Worm (Caenorhabditis elegans) whole organism, L4 larva: ENCODE data around the gene gcy-25.
A peak's percentile ranks its signal among the peaks of the same experiment; 100 is the strongest.

Experiments used
- F10B5.3 ChIP-seq: sonication (generic microtip); optimal IDR thresholded peaks from 2 replicates; lab custom pipeline; 2016; ENCODE audit warnings: mild to moderate bottlenecking, missing genetic modification characterization, missing compliant biosample characterization
- F26F4.8 ChIP-seq: fragments of 200-800 bp; sonication (Bioruptor generic); conservative IDR thresholded peaks from 2 replicates; pipeline ENCODE4 v1.3.6; 2022; ENCODE audit warnings: missing genetic modification characterization, missing compliant biosample characterization
- F49E8.2 ChIP-seq: sonication (generic microtip); optimal IDR thresholded peaks from 2 replicates; lab custom pipeline; 2016; ENCODE audit warnings: missing compliant biosample characterization, mild to moderate bottlenecking, missing genetic modification characterization, borderline replicate concordance
- R02D3.7 ChIP-seq: fragments of 150-350 bp; sonication (generic microtip); optimal IDR thresholded peaks from 3 replicates; lab custom pipeline; 2014; ENCODE audit warnings: missing biosample characterization, missing genetic modification characterization
- T20F7.1 ChIP-seq: fragments of 200-800 bp; sonication (Bioruptor generic); optimal IDR thresholded peaks from 2 replicates; lab custom pipeline; 2018; ENCODE audit warnings: mild to moderate bottlenecking, missing genetic modification characterization, missing compliant biosample characterization
- Y105C5A.15 ChIP-seq: fragments of 200-800 bp; sonication (Bioruptor generic); IDR thresholded peaks from 2 replicates; pipeline ENCODE4 v1.3.6; 2022; ENCODE audit warnings: missing genetic modification characterization, missing compliant biosample characterization
- aly-2 ChIP-seq: sonication (generic microtip); optimal IDR thresholded peaks from 2 replicates; lab custom pipeline; 2018; ENCODE audit warnings: missing biosample characterization, missing genetic modification characterization
- arid-1 ChIP-seq: fragments of 200-800 bp; sonication (Bioruptor generic); conservative IDR thresholded peaks from 2 replicates; pipeline ENCODE4 v1.3.6; 2022; ENCODE audit warnings: missing genetic modification reagents, missing genetic modification characterization, missing compliant biosample characterization
- ceh-28 ChIP-seq: fragments of 150-350 bp; optimal IDR thresholded peaks from 2 replicates; lab custom pipeline; 2014; ENCODE audit warnings: missing biosample characterization, missing genetic modification reagents, missing genetic modification characterization
- ceh-44 ChIP-seq: fragments of 200-800 bp; sonication (Bioruptor generic); IDR thresholded peaks from 2 replicates; pipeline ENCODE4 v1.3.6; 2022; ENCODE audit warnings: missing genetic modification reagents, missing genetic modification characterization, missing compliant biosample characterization
- ceh-82 ChIP-seq: sonication (generic microtip); optimal IDR thresholded peaks from 2 replicates; lab custom pipeline; 2017; ENCODE audit warnings: missing biosample characterization, missing genetic modification characterization
- ces-1 ChIP-seq: fragments of 150-350 bp; sonication (generic microtip); optimal IDR thresholded peaks from 4 replicates; lab custom pipeline; 2014; ENCODE audit warnings: missing biosample characterization, missing genetic modification reagents, missing genetic modification characterization
- cey-2 ChIP-seq: sonication (generic microtip); optimal IDR thresholded peaks from 3 replicates; lab custom pipeline; 2017; ENCODE audit warnings: missing genetic modification characterization, mild to moderate bottlenecking, missing compliant biosample characterization, antibody characterized with exemption, borderline replicate concordance; ENCODE audit not compliant: insufficient read depth
- daf-16 ChIP-seq, 3 experiments: sonication (generic microtip); optimal IDR thresholded peaks; 2 replicates each; lab custom pipeline; 2016 to 2017; ENCODE audit warnings: missing genetic modification characterization in 3 of 3, missing genetic modification reagents in 3 of 3, mild to moderate bottlenecking in 2 of 3, missing compliant biosample characterization in 2 of 3, missing biosample characterization in 1 of 3, moderate library complexity in 1 of 3
- daf-19 ChIP-seq: fragments of 200-800 bp; sonication (Bioruptor generic); conservative IDR thresholded peaks from 2 replicates; pipeline ENCODE4 v1.3.6; 2022; ENCODE audit warnings: missing genetic modification characterization, missing compliant biosample characterization
- dmd-6 ChIP-seq: fragments of 200-800 bp; sonication (Bioruptor generic); IDR thresholded peaks from 2 replicates; pipeline ENCODE4 v1.3.6; 2022; ENCODE audit warnings: missing genetic modification reagents, missing genetic modification characterization, missing compliant biosample characterization
- dmd-8 ChIP-seq: fragments of 200-800 bp; sonication (Bioruptor generic); IDR thresholded peaks from 2 replicates; pipeline ENCODE4 v1.3.6; 2022; ENCODE audit warnings: missing genetic modification characterization, missing compliant biosample characterization
- dpl-1 ChIP-seq: fragments of 150-350 bp; optimal IDR thresholded peaks from 2 replicates; lab custom pipeline; 2014; ENCODE audit warnings: missing biosample characterization, missing genetic modification reagents, missing genetic modification characterization
- duxl-1 ChIP-seq: sonication (generic microtip); optimal IDR thresholded peaks from 2 replicates; lab custom pipeline; 2016; ENCODE audit warnings: mild to moderate bottlenecking, missing genetic modification characterization, moderate library complexity, missing compliant biosample characterization; ENCODE audit not compliant: poor library complexity
- fkh-10 ChIP-seq: fragments of 150-350 bp; optimal IDR thresholded peaks from 2 replicates; lab custom pipeline; 2014; ENCODE audit warnings: missing biosample characterization, missing genetic modification reagents, missing genetic modification characterization
- hlh-30 ChIP-seq: sonication (generic microtip); optimal IDR thresholded peaks from 2 replicates; lab custom pipeline; 2017; ENCODE audit warnings: antibody characterized with exemption, mild to moderate bottlenecking, missing genetic modification characterization, missing compliant biosample characterization; ENCODE audit not compliant: insufficient read depth
- jun-1 ChIP-seq: fragments of 150-350 bp; optimal IDR thresholded peaks from 2 replicates; lab custom pipeline; 2014; ENCODE audit warnings: missing biosample characterization, missing genetic modification reagents, missing genetic modification characterization
- lin-15B ChIP-seq: fragments of 150-350 bp; sonication (generic microtip); optimal IDR thresholded peaks from 3 replicates; lab custom pipeline; 2014; ENCODE audit warnings: missing biosample characterization, missing genetic modification characterization
- lin-29 ChIP-seq: fragments of 200-800 bp; sonication (Bioruptor generic); IDR thresholded peaks from 2 replicates; pipeline ENCODE4 v1.3.6; 2022; ENCODE audit warnings: missing genetic modification reagents, missing genetic modification characterization, missing compliant biosample characterization
- lin-39 ChIP-seq: fragments of 150-350 bp; optimal IDR thresholded peaks from 2 replicates; lab custom pipeline; 2014; ENCODE audit warnings: missing biosample characterization, missing genetic modification reagents, missing genetic modification characterization
- lir-3 ChIP-seq: sonication (generic microtip); optimal IDR thresholded peaks from 2 replicates; lab custom pipeline; 2016; ENCODE audit warnings: mild to moderate bottlenecking, missing genetic modification characterization, missing compliant biosample characterization
- mdt-29 ChIP-seq: fragments of 200-800 bp; sonication (Bioruptor generic); IDR thresholded peaks from 2 replicates; pipeline ENCODE4 v1.3.6; 2022; ENCODE audit warnings: missing genetic modification reagents, missing genetic modification characterization, missing compliant biosample characterization
- mes-2 ChIP-seq: sonication (generic microtip); optimal IDR thresholded peaks from 2 replicates; lab custom pipeline; 2016; ENCODE audit warnings: missing genotype, mild to moderate bottlenecking, missing genetic modification characterization, missing compliant biosample characterization; ENCODE audit not compliant: poor library complexity, severe bottlenecking
- mxl-2 ChIP-seq: fragments of 200-800 bp; sonication (Bioruptor generic); conservative IDR thresholded peaks from 2 replicates; pipeline ENCODE4 v1.3.6; 2022; ENCODE audit warnings: missing genetic modification reagents, missing genetic modification characterization, missing compliant biosample characterization
- nhr-10 ChIP-seq: fragments of 150-350 bp; optimal IDR thresholded peaks from 2 replicates; lab custom pipeline; 2014; ENCODE audit warnings: missing biosample characterization, missing genetic modification characterization
- nhr-25 ChIP-seq: sonication (generic microtip); optimal IDR thresholded peaks from 2 replicates; lab custom pipeline; 2017; ENCODE audit warnings: missing genetic modification characterization, mild to moderate bottlenecking, missing compliant biosample characterization, antibody characterized with exemption, moderate library complexity, borderline replicate concordance; ENCODE audit not compliant: insufficient read depth
- nhr-41 ChIP-seq: fragments of 200-800 bp; sonication (Bioruptor generic); IDR thresholded peaks from 2 replicates; pipeline ENCODE4 v1.3.6; 2022; ENCODE audit warnings: missing genetic modification reagents, missing genetic modification characterization, missing compliant biosample characterization
- nhr-42 ChIP-seq: fragments of 200-800 bp; sonication (Bioruptor generic); IDR thresholded peaks from 2 replicates; pipeline ENCODE4 v1.3.6; 2022; ENCODE audit warnings: missing genetic modification characterization, missing compliant biosample characterization
- nhr-48 ChIP-seq: sonication (generic microtip); optimal IDR thresholded peaks from 2 replicates; lab custom pipeline; 2016; ENCODE audit warnings: mild to moderate bottlenecking, missing genetic modification characterization, missing compliant biosample characterization
- nhr-76 ChIP-seq: fragments of 150-350 bp; optimal IDR thresholded peaks from 2 replicates; lab custom pipeline; 2014; ENCODE audit warnings: missing biosample characterization, missing genetic modification characterization
- pha-4 ChIP-seq, 2 experiments: fragments of 150-350 bp in 1 of 2; fragments of 200-800 bp in 1 of 2; sonication (Bioruptor generic) in 1 of 2; IDR thresholded peaks in 1 of 2; optimal IDR thresholded peaks in 1 of 2; 2 replicates each; pipeline versions ENCODE4 v1.3.6 to Lab custom; 2014 to 2022; ENCODE audit warnings: missing genetic modification characterization in 2 of 2, missing genetic modification reagents in 2 of 2, missing biosample characterization in 1 of 2, missing compliant biosample characterization in 1 of 2
- pqm-1 ChIP-seq: sonication (generic microtip); optimal IDR thresholded peaks from 2 replicates; lab custom pipeline; 2017; ENCODE audit warnings: missing biosample characterization, missing genetic modification characterization
- set-16 ChIP-seq: fragments of 200-800 bp; sonication (Bioruptor generic); IDR thresholded peaks from 2 replicates; pipeline ENCODE4 v1.3.6; 2022; ENCODE audit warnings: missing genetic modification reagents, missing genetic modification characterization, missing compliant biosample characterization
- skn-1 ChIP-seq: fragments of 150-350 bp; optimal IDR thresholded peaks from 2 replicates; lab custom pipeline; 2014; ENCODE audit warnings: missing biosample characterization, missing genetic modification characterization
- spr-1 ChIP-seq: sonication (generic microtip); optimal IDR thresholded peaks from 2 replicates; lab custom pipeline; 2016; ENCODE audit warnings: mild to moderate bottlenecking, missing genetic modification characterization, missing compliant biosample characterization
- spr-3 ChIP-seq: fragments of 200-800 bp; sonication (Bioruptor generic); optimal IDR thresholded peaks from 2 replicates; lab custom pipeline; 2018; ENCODE audit warnings: mild to moderate bottlenecking, missing genetic modification characterization, missing compliant biosample characterization
- tra-1 ChIP-seq: fragments of 200-800 bp; sonication (Bioruptor generic); IDR thresholded peaks from 2 replicates; pipeline ENCODE4 v1.3.6; 2022; ENCODE audit warnings: missing genetic modification reagents, missing genetic modification characterization, missing compliant biosample characterization
- unc-130 ChIP-seq: sonication (generic microtip); optimal IDR thresholded peaks from 2 replicates; lab custom pipeline; 2016; ENCODE audit warnings: missing genetic modification reagents, missing genetic modification characterization, missing compliant biosample characterization
- unc-39 ChIP-seq: sonication (generic microtip); optimal IDR thresholded peaks from 2 replicates; lab custom pipeline; 2017; ENCODE audit warnings: missing biosample characterization, missing genetic modification characterization
- vab-7 ChIP-seq: fragments of 200-800 bp; sonication (Bioruptor generic); IDR thresholded peaks from 2 replicates; pipeline ENCODE4 v1.3.6; 2022; ENCODE audit warnings: missing genetic modification reagents, missing genetic modification characterization, missing compliant biosample characterization
- zfp-2 ChIP-seq: sonication (generic microtip); optimal IDR thresholded peaks from 2 replicates; lab custom pipeline; 2016; ENCODE audit warnings: mild to moderate bottlenecking, missing genetic modification characterization, missing compliant biosample characterization
- zfp-3 ChIP-seq: fragments of 200-800 bp; sonication (Bioruptor generic); conservative IDR thresholded peaks from 2 replicates; pipeline ENCODE4 v1.3.6; 2022; ENCODE audit warnings: missing genetic modification reagents, missing genetic modification characterization, missing compliant biosample characterization
- zip-11 ChIP-seq: fragments of 200-800 bp; sonication (Bioruptor generic); IDR thresholded peaks from 2 replicates; pipeline ENCODE4 v1.3.6; 2022; ENCODE audit warnings: missing genetic modification characterization, missing compliant biosample characterization

Gene gcy-25

DNA sequence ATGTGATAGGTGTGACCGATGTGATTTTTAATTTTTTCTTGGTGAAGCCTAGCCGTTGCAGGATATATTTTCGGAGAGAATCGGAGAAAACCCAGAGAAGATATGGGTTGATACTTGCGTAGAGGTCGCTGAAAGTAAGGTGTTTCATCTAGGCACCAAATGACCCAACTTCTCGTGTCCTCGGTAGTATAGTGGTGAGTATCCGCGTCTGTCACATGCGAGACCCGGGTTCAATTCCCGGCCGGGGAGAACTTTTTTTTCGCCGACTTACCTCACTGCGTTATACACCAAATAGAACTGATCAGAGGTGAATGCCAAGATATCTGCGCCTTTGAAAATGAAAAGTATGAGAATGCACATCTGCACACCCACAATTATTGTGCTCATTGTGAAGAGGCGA is 59.1 kb downstream of the gcy-25 start (continued):
- TF ChIP-seq hlh-30 (tag; lab: Kevin White, UChicago) (peak; percentile 87), ceh-44 (GFP tag; lab: Robert Waterston, UW) (no peak), duxl-1 (tag; lab: Kevin White, UChicago) (no peak), nhr-42 (GFP tag; lab: Robert Waterston, UW) (peak; percentile 62; the same call in 1 of the 2 replicates), unc-130 (GFP tag; lab: Kevin White, UChicago) (no peak), tra-1 (GFP tag; lab: Robert Waterston, UW) (peak; percentile 77), daf-16 (GFP tag; optimal IDR thresholded peaks at IDR 0.05; lab: Kevin White, UChicago) (peak in 1 of 2 experiments; percentile 85), daf-16 (tag; optimal IDR thresholded peaks at IDR 0.05; lab: Kevin White, UChicago) (peak; percentile 54), ceh-82 (tag; lab: Kevin White, UChicago) (no peak), spr-3 (GFP tag; lab: Kevin White, UChicago) (no peak), cey-2 (no peak), T20F7.1 (GFP tag; lab: Kevin White, UChicago) (no peak), dpl-1 (no peak), mes-2 (tag; lab: Kevin White, UChicago) (peak; percentile 73), lin-15B (tag; lab: Kevin White, UChicago) (no peak), F10B5.3 (tag; lab: Kevin White, UChicago) (no peak), lin-39 (tag; lab: Kevin White, UChicago) (no peak), unc-39 (tag; lab: Kevin White, UChicago) (no peak), lir-3 (peak; percentile 66), jun-1 (tag; lab: Kevin White, UChicago) (no peak), vab-7 (peak; percentile 75; the same call in 1 of the 2 replicates), zfp-3 (GFP tag; lab: Robert Waterston, UW) (0 out of 2 replicates have a peak, but pooled peaks have one; percentile 29), zip-11 (0 out of 2 replicates have a peak, but pooled peaks have one; percentile 45), aly-2 (no peak), F26F4.8 (GFP tag; lab: Robert Waterston, UW) (peak; percentile 84), nhr-76 (tag; lab: Kevin White, UChicago) (no peak), pqm-1 (tag; lab: Kevin White, UChicago) (no peak), spr-1 (peak; percentile 63), nhr-25 (tag; lab: Kevin White, UChicago) (no peak), fkh-10 (GFP tag; lab: Kevin White, UChicago) (no peak), mxl-2 (peak; percentile 44; the same call in 1 of the 2 replicates), nhr-48 (peak; percentile 33), zfp-2 (peak; percentile 19), set-16 (GFP tag; lab: Robert Waterston, UW) (peak; percentile 30; the same call in 1 of the 2 replicates), dmd-8 (GFP tag; lab: Robert Waterston, UW) (peak; percentile 79), ceh-28 (tag; lab: Kevin White, UChicago) (no peak), F49E8.2 (tag; lab: Kevin White, UChicago) (peak; percentile 76), ces-1 (GFP tag; lab: Kevin White, UChicago) (no peak), lin-29 (peak; percentile 53; the same call in 1 of the 2 replicates), daf-19 (GFP tag; lab: Robert Waterston, UW) (peak; percentile 68; the same call in 1 of the 2 replicates), Y105C5A.15 (0 out of 2 replicates have a peak, but pooled peaks have one; percentile 46), arid-1 (peak; percentile 80), dmd-6 (peak; percentile 68), nhr-10 (tag; lab: Kevin White, UChicago) (no peak), nhr-41 (GFP tag; lab: Robert Waterston, UW) (no peak), skn-1 (tag; lab: Kevin White, UChicago) (no peak), R02D3.7 (tag; lab: Kevin White, UChicago) (no peak), pha-4 (GFP tag; IDR thresholded peaks at IDR 0.05; lab: Robert Waterston, UW) (peak; percentile 81; the same call in 1 of the 2 replicates), pha-4 (tag; optimal IDR thresholded peaks at IDR 0.05; lab: Kevin White, UChicago) (no peak), mdt-29 (GFP tag; lab: Robert Waterston, UW) (0 out of 2 replicates have a peak, but pooled peaks have one; percentile 37)
